Fruit fly (Drosophila melanogaster) Kc167 (cell line): ENCODE results near the gene MED11.

Source experiments
- Myc ChIP-seq: fragments of >200 bp; optimal IDR thresholded peaks from 2 replicates; lab custom pipeline; 2017; ENCODE audit warnings: missing external identifiers
- Sin3A ChIP-seq: fragments of >200 bp; optimal IDR thresholded peaks from 2 replicates; lab custom pipeline; 2018; ENCODE audit warnings: missing external identifiers
- h ChIP-seq: fragments of >200 bp; optimal IDR thresholded peaks from 3 replicates; lab custom pipeline; 2018; ENCODE audit warnings: missing external identifiers
- insv ChIP-seq: fragments of >200 bp; optimal IDR thresholded peaks from 3 replicates; lab custom pipeline; 2018; ENCODE audit warnings: missing external identifiers
- psq ChIP-seq: fragments of >200 bp; optimal IDR thresholded peaks from 2 replicates; lab custom pipeline; 2017; ENCODE audit warnings: missing external identifiers
- ttk ChIP-seq: sonication (Bioruptor generic); optimal IDR thresholded peaks from 2 replicates; lab custom pipeline; 2017; ENCODE audit warnings: missing external identifiers

MED11 gene

DNA sequence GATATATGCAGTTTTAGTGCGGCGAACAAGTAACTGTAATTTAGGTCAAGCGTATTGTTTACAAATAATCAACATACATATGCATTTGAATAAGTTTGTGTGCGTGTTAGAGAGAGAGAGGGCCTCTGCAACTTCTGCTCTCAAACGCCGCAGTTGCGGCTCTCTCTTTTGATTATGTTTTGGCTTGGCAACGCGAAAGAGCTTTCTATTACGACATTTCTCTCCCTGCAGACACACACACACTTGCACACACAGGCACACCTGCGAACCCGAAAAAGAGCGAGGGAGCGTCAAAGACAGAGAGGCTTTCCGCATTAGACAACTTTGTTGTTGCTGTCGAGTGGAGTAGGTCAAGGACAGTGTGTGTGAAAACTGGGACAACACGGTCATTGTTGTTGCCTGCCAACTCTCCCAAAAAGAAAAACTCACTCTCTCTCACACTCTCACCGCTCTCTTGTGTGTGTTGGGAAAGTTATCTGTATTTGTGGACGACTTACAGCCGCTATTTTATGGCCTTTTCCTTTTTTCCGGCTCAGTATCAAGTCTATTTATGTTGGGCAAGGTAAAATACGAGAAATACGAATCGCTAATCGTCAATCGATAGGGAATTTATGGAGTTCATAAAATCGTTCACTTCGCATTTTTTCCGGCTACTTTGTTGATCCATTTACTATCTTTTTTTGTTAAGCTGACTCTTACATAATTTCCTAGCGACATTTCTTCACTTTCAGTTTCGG lies 11.6 kb downstream of the MED11 start:
- TF ChIP-seq h (lab: Kevin White, UChicago) (no peak), Sin3A (lab: Kevin White, UChicago) (no peak), insv (lab: Kevin White, UChicago) (no peak), psq (no peak)

DNA sequence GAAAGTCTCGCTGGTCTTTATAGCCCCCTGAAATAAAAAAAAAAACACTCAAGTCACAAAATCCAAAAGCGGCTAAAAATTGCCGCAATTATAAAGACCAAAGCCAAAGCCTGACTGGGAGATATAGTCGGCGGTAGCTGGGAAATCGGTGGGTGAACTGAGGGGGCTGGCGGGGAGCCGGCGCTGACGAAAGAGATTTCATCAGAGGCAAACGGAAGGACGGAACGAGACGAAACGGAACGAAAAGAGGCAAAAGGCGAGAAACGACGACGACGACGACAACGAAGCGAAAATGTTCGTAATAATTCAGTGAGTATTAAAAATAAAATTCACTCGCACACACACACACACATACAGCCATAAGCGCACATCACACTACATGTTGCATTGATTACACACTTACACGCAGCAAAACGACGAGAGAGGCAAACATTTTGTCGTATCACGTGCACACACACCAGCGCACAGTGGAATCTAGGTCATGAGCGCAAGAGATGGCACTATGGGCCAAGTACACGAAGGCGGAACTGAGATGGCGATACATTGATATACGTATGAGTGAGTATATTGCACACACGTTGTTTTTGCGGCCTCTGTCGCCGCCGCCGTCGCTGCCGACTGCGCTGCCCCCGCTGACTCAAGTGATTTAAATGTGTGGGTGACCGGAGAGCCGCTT lies 13.4 kb downstream of the MED11 start:
- TF ChIP-seq psq (peak; percentile 35), ttk (no peak)

DNA sequence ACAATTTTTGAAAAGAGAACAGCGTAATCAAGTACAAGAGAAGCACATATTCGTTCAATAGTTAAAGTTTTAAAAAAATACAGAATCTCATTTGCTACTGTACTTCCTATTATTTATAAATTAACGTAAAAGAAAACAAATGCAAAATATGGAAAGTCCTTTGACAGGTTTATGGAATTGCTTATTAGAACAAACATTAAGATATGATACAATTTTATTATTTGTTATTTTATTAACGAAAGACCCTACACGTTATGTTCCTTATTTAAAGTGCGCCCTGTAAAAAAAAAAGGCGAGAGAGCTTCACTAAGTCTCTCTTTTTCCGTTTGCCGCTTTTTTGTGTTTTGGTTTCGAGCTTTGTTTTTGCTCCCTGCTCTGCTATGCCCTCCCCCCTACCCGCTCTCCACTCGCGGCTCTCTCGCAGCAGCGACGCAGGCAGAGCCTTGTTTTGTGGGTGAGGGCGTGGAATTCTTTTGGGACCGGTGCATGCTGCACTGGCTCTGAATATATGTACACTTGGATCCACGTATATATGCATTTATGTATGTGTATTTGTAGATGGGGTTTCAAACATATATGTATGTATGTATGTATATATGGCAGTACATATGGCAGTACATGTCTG lies 14.9 kb downstream of the MED11 start:
- TF ChIP-seq insv (lab: Kevin White, UChicago) (no peak), ttk (no peak), h (lab: Kevin White, UChicago) (no peak), psq (no peak), Sin3A (lab: Kevin White, UChicago) (no peak), Myc (no peak)

DNA sequence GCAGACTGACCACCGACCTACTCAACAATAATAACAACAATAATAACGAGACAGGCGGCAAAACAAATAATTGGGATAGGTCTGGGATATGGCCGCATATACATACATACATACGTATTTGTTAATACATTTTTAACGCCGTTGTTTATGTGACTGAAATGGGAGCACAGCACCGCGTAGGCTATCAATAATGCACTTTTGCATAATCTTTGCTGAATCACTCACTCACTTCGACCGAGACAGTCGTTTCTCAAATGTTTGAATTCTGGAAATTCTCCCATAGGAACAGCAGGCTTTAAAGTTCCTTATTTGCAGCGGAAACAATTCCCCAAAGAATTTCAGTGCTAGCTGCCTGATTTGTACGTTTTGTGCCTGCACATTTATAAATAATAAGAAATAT lies 16.1 kb downstream of the MED11 start:
- TF ChIP-seq insv (lab: Kevin White, UChicago): no peak
- no peak for TF ChIP-seq Myc
- no peak for TF ChIP-seq Sin3A (lab: Kevin White, UChicago)
- TF ChIP-seq h (lab: Kevin White, UChicago): no peak
- TF ChIP-seq psq: no peak
- no peak for TF ChIP-seq ttk

DNA sequence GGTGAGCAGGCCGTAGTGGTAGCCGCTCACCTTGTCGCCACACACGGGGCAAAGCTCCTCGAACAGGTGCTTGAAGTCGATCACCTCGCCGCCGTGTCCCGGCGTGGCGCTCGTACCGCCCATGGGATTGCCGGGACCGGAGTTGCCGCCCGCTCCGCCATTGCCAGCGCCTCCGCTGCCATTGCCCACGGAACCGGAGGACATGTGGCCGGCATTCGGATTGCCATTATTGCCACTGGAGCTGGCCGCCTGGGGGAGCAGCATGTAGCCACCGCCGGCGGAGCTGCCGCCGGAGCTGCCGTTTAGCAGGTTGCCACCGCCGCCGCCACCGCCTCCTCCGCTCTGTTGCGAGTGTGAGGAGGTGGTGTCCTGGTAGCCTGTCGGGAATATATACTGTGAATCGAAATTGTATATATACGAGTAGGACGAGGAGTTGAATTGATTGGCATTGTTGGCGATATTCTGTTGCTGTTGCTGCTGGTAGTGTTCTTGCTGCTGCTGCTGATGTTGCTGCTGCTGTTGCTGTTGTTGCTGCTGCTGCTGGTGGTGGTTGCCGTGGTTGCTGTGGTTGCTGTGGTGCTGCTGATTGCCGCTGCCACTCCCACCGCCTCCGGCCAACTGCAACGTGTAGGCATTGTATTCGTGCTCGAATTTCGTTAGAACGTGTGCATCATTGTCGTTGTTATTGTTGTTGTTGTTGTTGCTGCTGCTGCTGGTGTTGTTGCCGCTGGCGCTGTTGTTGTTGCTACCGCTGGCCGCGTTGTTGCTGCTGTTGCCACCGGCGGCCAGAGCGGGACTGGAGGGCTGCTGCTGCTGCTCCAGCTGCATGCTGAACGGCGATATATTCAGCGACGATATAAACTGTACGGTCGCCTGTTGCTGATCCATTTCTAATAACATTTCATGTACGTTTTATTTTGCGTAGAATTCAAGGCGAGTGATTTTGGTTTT lies 18.1 kb downstream of the MED11 start:
- TF ChIP-seq insv (lab: Kevin White, UChicago) (no peak), Sin3A (lab: Kevin White, UChicago) (no peak), psq (no peak), Myc (no peak), ttk (no peak), h (lab: Kevin White, UChicago) (no peak)

DNA sequence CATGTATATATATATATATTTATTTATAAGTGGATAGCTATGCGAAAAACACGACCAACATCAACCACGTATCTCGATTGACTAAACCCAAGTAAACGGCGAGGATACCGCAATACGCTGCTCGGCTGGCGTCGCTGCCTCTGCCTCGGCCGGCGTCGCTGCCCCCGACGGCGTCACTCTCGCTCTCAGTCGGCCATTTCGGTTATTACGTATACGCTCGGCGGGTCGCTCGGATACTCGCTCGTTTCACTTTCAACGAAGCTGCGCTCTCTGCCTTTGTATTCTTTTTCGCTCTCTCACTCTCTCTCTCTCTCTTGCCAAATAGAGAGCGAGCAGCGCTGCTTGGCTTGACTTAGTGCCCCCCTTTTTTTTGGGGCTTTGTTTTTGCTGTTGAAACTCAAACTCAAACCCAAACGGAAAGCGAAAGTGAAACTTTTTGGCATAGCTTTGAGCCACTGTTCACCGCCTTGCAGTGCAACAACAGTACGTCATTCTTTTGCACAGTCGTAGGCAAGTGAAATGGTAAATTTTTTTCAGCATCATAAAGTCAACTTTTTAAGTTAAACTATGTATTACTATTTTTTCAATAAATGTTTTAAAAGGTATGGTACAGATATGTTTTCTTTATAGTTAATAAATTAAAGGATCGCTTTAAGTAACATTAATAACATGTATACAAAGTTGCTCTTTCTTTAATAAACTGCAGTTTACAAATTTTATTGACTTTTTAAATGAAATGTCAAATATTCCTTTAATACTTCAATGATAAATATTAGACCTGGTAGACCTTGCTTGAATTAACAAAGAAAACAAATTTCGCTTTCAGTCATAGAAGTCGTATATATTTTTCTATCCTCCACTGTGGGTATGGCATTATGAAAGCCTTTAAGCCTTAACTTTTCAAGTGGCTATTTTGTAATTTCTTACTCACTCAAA lies 20.3 kb downstream of the MED11 start:
- TF ChIP-seq Sin3A (lab: Kevin White, UChicago) (no peak), Myc (no peak), h (lab: Kevin White, UChicago) (no peak), ttk (no peak), insv (lab: Kevin White, UChicago) (no peak), psq (no peak)

DNA sequence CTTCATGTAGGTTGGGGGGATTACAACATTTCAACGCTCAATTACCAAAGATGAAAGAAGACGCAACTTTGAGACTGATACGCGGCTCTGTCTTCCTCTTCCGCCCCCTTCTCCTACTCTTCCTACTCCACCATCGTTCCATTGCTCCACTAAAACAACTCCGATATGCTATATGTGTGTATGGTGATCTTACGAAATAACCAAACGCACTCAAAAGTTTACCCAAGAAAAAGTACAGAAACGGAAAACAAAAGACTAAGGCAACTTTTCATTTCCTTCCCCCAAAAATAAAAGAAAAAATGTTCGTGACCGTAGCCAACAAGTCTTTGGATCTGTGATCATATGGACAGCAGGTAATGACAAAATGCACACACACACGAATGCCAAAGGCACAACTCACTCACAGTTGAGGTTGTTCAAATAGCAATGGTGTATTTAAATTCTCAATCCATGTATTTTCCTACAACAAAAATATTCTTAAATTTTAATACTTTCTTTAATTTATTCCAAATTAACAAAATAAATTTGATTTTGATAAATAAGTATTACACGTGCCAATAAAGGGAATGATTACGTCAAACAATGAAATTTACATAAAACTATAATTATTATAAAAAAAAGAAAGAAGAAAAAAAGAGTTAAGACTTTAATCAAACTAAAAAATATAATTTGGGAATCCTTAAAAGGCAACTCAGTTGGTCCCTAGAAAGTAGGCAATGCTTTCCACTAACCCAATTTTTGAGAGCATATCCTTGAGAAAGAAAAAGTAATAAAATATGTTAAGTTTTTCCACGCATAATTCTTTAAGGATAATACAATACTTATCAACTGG lies 22.5 kb downstream of the MED11 start:
- TF ChIP-seq insv (lab: Kevin White, UChicago): no peak
- TF ChIP-seq psq: no peak
- no peak for TF ChIP-seq Myc
- no peak for TF ChIP-seq Sin3A (lab: Kevin White, UChicago)
- no peak for TF ChIP-seq h (lab: Kevin White, UChicago)
- TF ChIP-seq ttk: no peak

DNA sequence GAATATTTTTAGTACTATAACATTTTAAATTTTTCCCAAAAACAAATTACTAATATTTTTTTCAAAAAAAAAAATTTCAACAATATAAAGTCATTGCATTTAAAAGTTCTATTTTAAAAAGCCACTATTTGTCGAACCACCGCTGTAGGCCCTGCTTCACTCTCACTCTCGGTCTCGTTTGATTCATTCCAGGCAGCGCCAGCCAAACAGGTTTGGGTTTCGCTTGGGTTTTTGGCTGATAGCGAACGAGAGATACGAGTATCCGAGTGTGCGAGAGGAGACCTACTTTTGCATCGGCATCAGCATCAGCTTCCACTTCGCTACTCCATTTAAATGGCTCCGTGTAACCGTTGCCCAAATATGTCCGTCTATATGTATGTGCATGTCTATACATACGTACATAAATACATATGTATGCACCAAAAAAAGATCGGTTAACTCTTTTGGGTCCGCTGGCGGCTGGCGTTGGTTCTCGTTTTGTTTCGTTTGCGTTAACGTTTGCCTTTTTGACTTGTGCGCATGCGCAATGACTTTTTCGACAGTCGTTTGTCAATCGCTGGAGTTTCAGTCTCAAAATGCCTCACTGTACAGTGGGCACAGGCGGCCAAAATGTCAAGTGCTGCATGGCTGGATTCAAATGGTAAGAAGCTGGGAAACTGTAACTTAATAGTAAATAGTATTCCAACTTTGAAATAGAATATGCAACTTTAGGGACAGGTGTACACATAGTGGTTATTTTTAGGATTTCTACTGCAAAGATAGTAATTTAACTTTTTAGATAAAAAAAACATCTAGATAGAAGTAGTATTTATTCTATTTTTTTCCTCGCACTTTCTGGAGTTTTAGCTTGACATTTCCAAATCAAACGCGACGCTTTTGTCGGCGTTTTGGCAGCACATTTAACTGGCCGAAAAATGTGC lies 23.4 kb downstream of the MED11 start:
- TF ChIP-seq h (lab: Kevin White, UChicago) (no peak), psq (no peak)

DNA sequence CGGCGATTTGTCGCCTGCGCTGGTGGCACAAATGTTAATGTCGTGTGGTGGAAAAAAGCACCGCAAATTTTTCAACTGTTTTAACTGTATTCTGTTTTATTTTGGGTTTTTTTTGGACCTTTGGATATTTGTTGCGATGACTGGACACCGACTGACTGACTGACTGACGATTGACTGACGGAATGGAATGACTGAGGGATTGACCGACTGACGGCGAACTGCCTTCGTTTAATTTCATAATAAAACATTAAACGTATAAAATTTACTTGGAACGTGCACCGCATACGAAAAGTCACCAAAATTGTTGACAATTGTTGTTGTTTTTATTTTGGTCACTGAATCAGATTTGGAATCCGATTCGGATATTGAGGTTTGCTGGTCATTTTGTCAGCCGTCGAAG lies 24.1 kb downstream of the MED11 start:
- TF ChIP-seq h (lab: Kevin White, UChicago): no peak
